Worm (Caenorhabditis elegans) whole organism, L4 larva: Measurements from ENCODE around the gene mpz-3.

Experiments
- D1046.2 ChIP-seq: fragments of 200-800 bp; sonication (Bioruptor generic); IDR thresholded peaks from 2 replicates; pipeline ENCODE4 v1.3.6; 2022; ENCODE audit warnings: missing genetic modification characterization, missing compliant biosample characterization
- R02D3.7 ChIP-seq: fragments of 150-350 bp; sonication (generic microtip); optimal IDR thresholded peaks from 3 replicates; lab custom pipeline; 2014; ENCODE audit warnings: missing biosample characterization, missing genetic modification characterization
- T20F7.1 ChIP-seq: fragments of 200-800 bp; sonication (Bioruptor generic); optimal IDR thresholded peaks from 2 replicates; lab custom pipeline; 2018; ENCODE audit warnings: mild to moderate bottlenecking, missing genetic modification characterization, missing compliant biosample characterization
- T26A8.4 ChIP-seq: fragments of 200-800 bp; sonication (Bioruptor generic); IDR thresholded peaks from 2 replicates; pipeline ENCODE4 v1.3.6; 2022; ENCODE audit warnings: missing genetic modification characterization, missing compliant biosample characterization
- Y105C5A.15 ChIP-seq: fragments of 200-800 bp; sonication (Bioruptor generic); IDR thresholded peaks from 2 replicates; pipeline ENCODE4 v1.3.6; 2022; ENCODE audit warnings: missing genetic modification characterization, missing compliant biosample characterization
- Y48G9A.11 ChIP-seq: fragments of 200-800 bp; sonication (Bioruptor generic); IDR thresholded peaks from 2 replicates; pipeline ENCODE4 v1.3.6; 2022; ENCODE audit warnings: missing genetic modification reagents, missing genetic modification characterization, missing compliant biosample characterization
- ZK337.2 ChIP-seq: fragments of 200-800 bp; sonication (Bioruptor generic); IDR thresholded peaks from 2 replicates; pipeline ENCODE4 v1.3.6; 2022; ENCODE audit warnings: missing genetic modification reagents, missing genetic modification characterization, missing compliant biosample characterization
- ZK546.5 ChIP-seq, 2 experiments: sonication (generic microtip); optimal IDR thresholded peaks; 2 replicates each; lab custom pipeline; 2017; ENCODE audit warnings: missing biosample characterization in 2 of 2, missing genetic modification characterization in 2 of 2
- aha-1 ChIP-seq: fragments of 150-350 bp; peaks from one replicate; lab custom pipeline; 2014; ENCODE audit warnings: missing biosample characterization, missing genetic modification characterization
- aly-2 ChIP-seq: sonication (generic microtip); optimal IDR thresholded peaks from 2 replicates; lab custom pipeline; 2018; ENCODE audit warnings: missing biosample characterization, missing genetic modification characterization
- arid-1 ChIP-seq: fragments of 200-800 bp; sonication (Bioruptor generic); conservative IDR thresholded peaks from 2 replicates; pipeline ENCODE4 v1.3.6; 2022; ENCODE audit warnings: missing genetic modification reagents, missing genetic modification characterization, missing compliant biosample characterization
- ceh-28 ChIP-seq: fragments of 150-350 bp; optimal IDR thresholded peaks from 2 replicates; lab custom pipeline; 2014; ENCODE audit warnings: missing biosample characterization, missing genetic modification reagents, missing genetic modification characterization
- ceh-82 ChIP-seq: sonication (generic microtip); optimal IDR thresholded peaks from 2 replicates; lab custom pipeline; 2017; ENCODE audit warnings: missing biosample characterization, missing genetic modification characterization
- daf-12 ChIP-seq: fragments of 150-350 bp; optimal IDR thresholded peaks from 2 replicates; lab custom pipeline; 2014; ENCODE audit warnings: missing biosample characterization, missing genetic modification reagents, missing genetic modification characterization
- daf-19 ChIP-seq: fragments of 200-800 bp; sonication (Bioruptor generic); conservative IDR thresholded peaks from 2 replicates; pipeline ENCODE4 v1.3.6; 2022; ENCODE audit warnings: missing genetic modification characterization, missing compliant biosample characterization
- daf-8 ChIP-seq: fragments of 200-800 bp; sonication (Bioruptor generic); IDR thresholded peaks from 2 replicates; pipeline ENCODE4 v1.3.6; 2022; ENCODE audit warnings: missing genetic modification characterization, missing compliant biosample characterization
- dmd-6 ChIP-seq: fragments of 200-800 bp; sonication (Bioruptor generic); IDR thresholded peaks from 2 replicates; pipeline ENCODE4 v1.3.6; 2022; ENCODE audit warnings: missing genetic modification reagents, missing genetic modification characterization, missing compliant biosample characterization
- dmd-8 ChIP-seq: fragments of 200-800 bp; sonication (Bioruptor generic); IDR thresholded peaks from 2 replicates; pipeline ENCODE4 v1.3.6; 2022; ENCODE audit warnings: missing genetic modification characterization, missing compliant biosample characterization
- dmd-9 ChIP-seq: fragments of 200-800 bp; sonication (Bioruptor generic); IDR thresholded peaks from 2 replicates; pipeline ENCODE4 v1.3.6; 2022; ENCODE audit warnings: missing genetic modification reagents, missing genetic modification characterization, missing compliant biosample characterization
- dpl-1 ChIP-seq: fragments of 150-350 bp; optimal IDR thresholded peaks from 2 replicates; lab custom pipeline; 2014; ENCODE audit warnings: missing biosample characterization, missing genetic modification reagents, missing genetic modification characterization
- duxl-1 ChIP-seq: sonication (generic microtip); optimal IDR thresholded peaks from 2 replicates; lab custom pipeline; 2016; ENCODE audit warnings: mild to moderate bottlenecking, missing genetic modification characterization, moderate library complexity, missing compliant biosample characterization; ENCODE audit not compliant: poor library complexity
- egl-27 ChIP-seq: sonication (generic microtip); optimal IDR thresholded peaks from 3 replicates; lab custom pipeline; 2017; ENCODE audit warnings: missing biosample characterization, missing genetic modification reagents, missing genetic modification characterization
- gei-8 ChIP-seq: fragments of 200-800 bp; sonication (Bioruptor generic); optimal IDR thresholded peaks from 2 replicates; lab custom pipeline; 2018; ENCODE audit warnings: mild to moderate bottlenecking, missing genetic modification characterization, missing compliant biosample characterization
- hlh-30 ChIP-seq: sonication (generic microtip); optimal IDR thresholded peaks from 2 replicates; lab custom pipeline; 2017; ENCODE audit warnings: antibody characterized with exemption, mild to moderate bottlenecking, missing genetic modification characterization, missing compliant biosample characterization; ENCODE audit not compliant: insufficient read depth
- lim-7 ChIP-seq: fragments of 200-800 bp; sonication (Bioruptor generic); IDR thresholded peaks from 2 replicates; pipeline ENCODE4 v1.3.6; 2022; ENCODE audit warnings: missing genetic modification characterization, missing compliant biosample characterization
- lin-1 ChIP-seq: fragments of 200-800 bp; sonication (Bioruptor generic); IDR thresholded peaks from 2 replicates; pipeline ENCODE4 v1.3.6; 2022; ENCODE audit warnings: missing genetic modification reagents, missing genetic modification characterization, missing compliant biosample characterization
- lin-29 ChIP-seq: fragments of 200-800 bp; sonication (Bioruptor generic); IDR thresholded peaks from 2 replicates; pipeline ENCODE4 v1.3.6; 2022; ENCODE audit warnings: missing genetic modification reagents, missing genetic modification characterization, missing compliant biosample characterization
- lin-38 ChIP-seq: fragments of 200-800 bp; sonication (Bioruptor generic); IDR thresholded peaks from 2 replicates; pipeline ENCODE4 v1.3.6; 2022; ENCODE audit warnings: missing genetic modification reagents, missing genetic modification characterization, missing compliant biosample characterization
- lir-3 ChIP-seq: sonication (generic microtip); optimal IDR thresholded peaks from 2 replicates; lab custom pipeline; 2016; ENCODE audit warnings: mild to moderate bottlenecking, missing genetic modification characterization, missing compliant biosample characterization
- madf-5 ChIP-seq, 2 experiments: fragments of 200-800 bp; sonication (Bioruptor generic); IDR thresholded peaks; 2 replicates each; pipeline ENCODE4 v1.3.6; 2022; ENCODE audit warnings: missing compliant biosample characterization in 2 of 2, missing genetic modification characterization in 2 of 2
- mdt-29 ChIP-seq: fragments of 200-800 bp; sonication (Bioruptor generic); IDR thresholded peaks from 2 replicates; pipeline ENCODE4 v1.3.6; 2022; ENCODE audit warnings: missing genetic modification reagents, missing genetic modification characterization, missing compliant biosample characterization
- mxl-2 ChIP-seq: fragments of 200-800 bp; sonication (Bioruptor generic); conservative IDR thresholded peaks from 2 replicates; pipeline ENCODE4 v1.3.6; 2022; ENCODE audit warnings: missing genetic modification reagents, missing genetic modification characterization, missing compliant biosample characterization
- nhr-102 ChIP-seq: sonication (generic microtip); optimal IDR thresholded peaks from 2 replicates; lab custom pipeline; 2016; ENCODE audit warnings: mild to moderate bottlenecking, missing genetic modification characterization, moderate library complexity, missing compliant biosample characterization
- nhr-237 ChIP-seq: sonication (generic microtip); optimal IDR thresholded peaks from 2 replicates; lab custom pipeline; 2017; ENCODE audit warnings: missing biosample characterization, missing genetic modification characterization
- nhr-25 ChIP-seq: sonication (generic microtip); optimal IDR thresholded peaks from 2 replicates; lab custom pipeline; 2017; ENCODE audit warnings: missing genetic modification characterization, mild to moderate bottlenecking, missing compliant biosample characterization, antibody characterized with exemption, moderate library complexity, borderline replicate concordance; ENCODE audit not compliant: insufficient read depth
- nhr-28 ChIP-seq: fragments of 150-350 bp; optimal IDR thresholded peaks from 2 replicates; lab custom pipeline; 2014; ENCODE audit warnings: missing biosample characterization, missing genetic modification characterization
- nhr-6 ChIP-seq: fragments of 150-350 bp; optimal IDR thresholded peaks from 2 replicates; lab custom pipeline; 2014; ENCODE audit warnings: missing biosample characterization, missing genetic modification characterization
- php-3 ChIP-seq: fragments of 200-800 bp; sonication (Bioruptor generic); IDR thresholded peaks from 2 replicates; pipeline ENCODE4 v1.3.6; 2022; ENCODE audit warnings: missing genetic modification reagents, missing genetic modification characterization, missing compliant biosample characterization
- pqm-1 ChIP-seq: sonication (generic microtip); optimal IDR thresholded peaks from 2 replicates; lab custom pipeline; 2017; ENCODE audit warnings: missing biosample characterization, missing genetic modification characterization
- sdz-12 ChIP-seq: fragments of 200-800 bp; sonication (Bioruptor generic); optimal IDR thresholded peaks from 2 replicates; lab custom pipeline; 2018; ENCODE audit warnings: mild to moderate bottlenecking, missing genetic modification characterization, missing compliant biosample characterization
- set-16 ChIP-seq: fragments of 200-800 bp; sonication (Bioruptor generic); IDR thresholded peaks from 2 replicates; pipeline ENCODE4 v1.3.6; 2022; ENCODE audit warnings: missing genetic modification reagents, missing genetic modification characterization, missing compliant biosample characterization
- skn-1 ChIP-seq: fragments of 150-350 bp; optimal IDR thresholded peaks from 2 replicates; lab custom pipeline; 2014; ENCODE audit warnings: missing biosample characterization, missing genetic modification characterization
- snpc-1.2 ChIP-seq: fragments of 200-800 bp; sonication (Bioruptor generic); IDR thresholded peaks from 2 replicates; pipeline ENCODE4 v1.3.6; 2022; ENCODE audit warnings: missing genetic modification reagents, missing genetic modification characterization, missing compliant biosample characterization
- spr-3 ChIP-seq: fragments of 200-800 bp; sonication (Bioruptor generic); optimal IDR thresholded peaks from 2 replicates; lab custom pipeline; 2018; ENCODE audit warnings: mild to moderate bottlenecking, missing genetic modification characterization, missing compliant biosample characterization
- tra-1 ChIP-seq: fragments of 200-800 bp; sonication (Bioruptor generic); IDR thresholded peaks from 2 replicates; pipeline ENCODE4 v1.3.6; 2022; ENCODE audit warnings: missing genetic modification reagents, missing genetic modification characterization, missing compliant biosample characterization
- unc-39 ChIP-seq: sonication (generic microtip); optimal IDR thresholded peaks from 2 replicates; lab custom pipeline; 2017; ENCODE audit warnings: missing biosample characterization, missing genetic modification characterization
- vab-7 ChIP-seq: fragments of 200-800 bp; sonication (Bioruptor generic); IDR thresholded peaks from 2 replicates; pipeline ENCODE4 v1.3.6; 2022; ENCODE audit warnings: missing genetic modification reagents, missing genetic modification characterization, missing compliant biosample characterization
- zag-1 ChIP-seq: fragments of 150-350 bp; optimal IDR thresholded peaks from 2 replicates; lab custom pipeline; 2014; ENCODE audit warnings: missing biosample characterization, missing genetic modification characterization
- zfp-2 ChIP-seq: sonication (generic microtip); optimal IDR thresholded peaks from 2 replicates; lab custom pipeline; 2016; ENCODE audit warnings: mild to moderate bottlenecking, missing genetic modification characterization, missing compliant biosample characterization
- zfp-3 ChIP-seq: fragments of 200-800 bp; sonication (Bioruptor generic); conservative IDR thresholded peaks from 2 replicates; pipeline ENCODE4 v1.3.6; 2022; ENCODE audit warnings: missing genetic modification reagents, missing genetic modification characterization, missing compliant biosample characterization
- zip-11 ChIP-seq: fragments of 200-800 bp; sonication (Bioruptor generic); IDR thresholded peaks from 2 replicates; pipeline ENCODE4 v1.3.6; 2022; ENCODE audit warnings: missing genetic modification characterization, missing compliant biosample characterization
- ztf-7 ChIP-seq: fragments of 150-350 bp; optimal IDR thresholded peaks from 2 replicates; lab custom pipeline; 2014; ENCODE audit warnings: missing biosample characterization, missing genetic modification characterization

mpz-3 gene

DNA sequence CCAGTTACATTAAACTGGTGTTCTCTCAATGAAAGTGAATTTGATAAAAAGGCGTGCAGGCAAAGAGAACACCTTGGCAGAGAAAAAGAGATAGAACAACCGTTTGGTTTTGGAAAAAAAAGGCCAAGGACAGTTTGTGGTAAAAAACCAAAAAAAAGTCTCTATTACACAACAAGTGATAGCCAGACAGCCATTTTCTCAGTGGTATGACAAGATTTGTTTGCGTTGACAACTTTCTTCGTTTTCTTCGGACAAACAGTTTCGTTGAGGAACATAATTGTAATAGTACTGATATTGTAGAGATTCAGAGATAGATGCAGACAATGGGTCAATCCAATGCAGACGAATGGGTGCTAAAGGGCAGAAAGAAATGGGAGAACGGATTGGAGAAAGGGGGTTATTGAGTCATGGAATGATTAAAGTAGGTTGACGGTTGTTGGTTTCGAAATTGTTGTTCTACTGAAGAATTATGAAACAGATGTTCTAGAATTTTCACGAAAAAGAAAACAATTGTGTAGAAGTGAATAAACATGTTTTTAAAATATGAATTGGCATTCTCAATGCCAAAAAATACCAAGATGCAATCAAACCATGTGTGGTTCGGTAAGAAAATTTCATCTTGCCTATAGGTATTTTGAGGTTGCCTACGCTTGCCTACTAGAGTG lies 2.9 kb downstream of the mpz-3 start (continued):
- TF ChIP-seq Y48G9A.11 (no peak), ceh-82 (tag; lab: Kevin White, UChicago) (no peak), vab-7 (GFP tag; lab: Robert Waterston, UW) (no peak), nhr-6 (tag; lab: Kevin White, UChicago) (no peak), lim-7 (GFP tag; lab: Robert Waterston, UW) (no peak), Y105C5A.15 (GFP tag; lab: Robert Waterston, UW) (no peak), zip-11 (GFP tag; lab: Robert Waterston, UW) (no peak), ZK337.2 (GFP tag; lab: Robert Waterston, UW) (no peak), php-3 (GFP tag; lab: Robert Waterston, UW) (no peak), gei-8 (GFP tag; lab: Kevin White, UChicago) (no peak), madf-5 (GFP tag; IDR thresholded peaks at IDR 0.05; lab: Robert Waterston, UW) (no peak), dmd-6 (GFP tag; lab: Robert Waterston, UW) (no peak; the same call in 1 of the 2 replicates), ztf-7 (tag; lab: Kevin White, UChicago) (no peak), daf-8 (no peak), skn-1 (tag; lab: Kevin White, UChicago) (no peak), sdz-12 (GFP tag; lab: Kevin White, UChicago) (no peak), lir-3 (tag; lab: Kevin White, UChicago) (no peak), ZK546.5 (tag; optimal IDR thresholded peaks at IDR 0.05; lab: Kevin White, UChicago) (no peak), dmd-8 (GFP tag; lab: Robert Waterston, UW) (no peak), zfp-3 (no peak), mxl-2 (GFP tag; lab: Robert Waterston, UW) (no peak), nhr-237 (no peak), aly-2 (tag; lab: Kevin White, UChicago) (no peak), dpl-1 (GFP tag; lab: Kevin White, UChicago) (no peak), pqm-1 (tag; lab: Kevin White, UChicago) (no peak), duxl-1 (tag; lab: Kevin White, UChicago) (no peak), lin-29 (GFP tag; lab: Robert Waterston, UW) (0 out of 2 replicates have a peak, but pooled peaks have one; percentile 37), lin-1 (GFP tag; lab: Robert Waterston, UW) (no peak), R02D3.7 (tag; lab: Kevin White, UChicago) (no peak), aha-1 (tag; lab: Kevin White, UChicago) (no peak), nhr-25 (tag; lab: Kevin White, UChicago) (peak; percentile 91), egl-27 (no peak), ceh-28 (tag; lab: Kevin White, UChicago) (no peak), zfp-2 (tag; lab: Kevin White, UChicago) (no peak), daf-12 (tag; lab: Kevin White, UChicago) (no peak), spr-3 (no peak), snpc-1.2 (no peak), hlh-30 (tag; lab: Kevin White, UChicago) (no peak), set-16 (GFP tag; lab: Robert Waterston, UW) (no peak), unc-39 (tag; lab: Kevin White, UChicago) (no peak), T20F7.1 (GFP tag; lab: Kevin White, UChicago) (no peak), nhr-28 (tag; lab: Kevin White, UChicago) (peak; percentile 70), nhr-102 (no peak), D1046.2 (GFP tag; lab: Robert Waterston, UW) (no peak), mdt-29 (GFP tag; lab: Robert Waterston, UW) (no peak), dmd-9 (GFP tag; lab: Robert Waterston, UW) (no peak), zag-1 (tag; lab: Kevin White, UChicago) (no peak), T26A8.4 (no peak), lin-38 (GFP tag; lab: Robert Waterston, UW) (no peak), arid-1 (GFP tag; lab: Robert Waterston, UW) (no peak), tra-1 (GFP tag; lab: Robert Waterston, UW) (no peak), daf-19 (GFP tag; lab: Robert Waterston, UW) (no peak)
